Fruit fly (Drosophila melanogaster) Kc167 (cell line): Measurements from ENCODE around the gene CG33303.

ENCODE experiments used
- Sin3A ChIP-seq: fragments of >200 bp; optimal IDR thresholded peaks from 2 replicates; lab custom pipeline; 2018; ENCODE audit warnings: missing external identifiers
- h ChIP-seq: fragments of >200 bp; optimal IDR thresholded peaks from 3 replicates; lab custom pipeline; 2018; ENCODE audit warnings: missing external identifiers
- insv ChIP-seq: fragments of >200 bp; optimal IDR thresholded peaks from 3 replicates; lab custom pipeline; 2018; ENCODE audit warnings: missing external identifiers
- psq ChIP-seq: fragments of >200 bp; optimal IDR thresholded peaks from 2 replicates; lab custom pipeline; 2017; ENCODE audit warnings: missing external identifiers
- ttk ChIP-seq: sonication (Bioruptor generic); optimal IDR thresholded peaks from 2 replicates; lab custom pipeline; 2017; ENCODE audit warnings: missing external identifiers

dm6 chr2L:10334213-10334612 lies 41.3 kb downstream of the CG33303 start:
- no peak for TF ChIP-seq h (lab: Kevin White, UChicago)
- no peak for TF ChIP-seq Sin3A
- TF ChIP-seq psq (lab: Kevin White, UChicago) = no peak
- no peak for TF ChIP-seq insv (lab: Kevin White, UChicago)
- TF ChIP-seq ttk (lab: Kevin White, UChicago) = no peak
